Fruit fly (Drosophila melanogaster) whole organism, embryonic: ENCODE data around the gene MsR2.

Experiments used
- BEAF-32 ChIP-seq: fragments of 200-800 bp; sonication (Bioruptor generic); optimal IDR thresholded peaks from 3 replicates; lab custom pipeline; 2017; ENCODE audit warnings: missing biosample characterization, missing genetic modification characterization, mild to moderate bottlenecking, moderate library complexity, missing genetic modification reagents
- CG10979 ChIP-seq: fragments of 200-800 bp; sonication (Bioruptor generic); optimal IDR thresholded peaks from 2 replicates; lab custom pipeline; 2018; ENCODE audit warnings: missing biosample characterization, mild to moderate bottlenecking, missing genetic modification characterization, moderate library complexity
- CG1233 ChIP-seq: fragments of 200-800 bp; sonication (Bioruptor generic); optimal IDR thresholded peaks from 4 replicates; lab custom pipeline; 2018; ENCODE audit warnings: missing biosample characterization, mild to moderate bottlenecking, missing genetic modification characterization
- CG13894 ChIP-seq: fragments of 200-800 bp; sonication (Bioruptor generic); optimal IDR thresholded peaks from 3 replicates; lab custom pipeline; 2018; ENCODE audit warnings: missing biosample characterization, mild to moderate bottlenecking, missing genetic modification characterization, moderate library complexity
- CG14050 ChIP-seq: fragments of 200-800 bp; sonication (Bioruptor generic); IDR thresholded peaks from 3 replicates; pipeline ENCODE4 v1.3.6; 2022; ENCODE audit warnings: missing biosample characterization, missing genetic modification characterization
- CG14860 ChIP-seq: fragments of 200-800 bp; sonication (Bioruptor generic); IDR thresholded peaks from 3 replicates; pipeline ENCODE4 v1.3.6; 2022; ENCODE audit warnings: missing biosample characterization, missing genetic modification characterization; ENCODE audit not compliant: partially characterized antibody
- CG14965 ChIP-seq: fragments of 200-800 bp; sonication (Bioruptor generic); optimal IDR thresholded peaks from 2 replicates; lab custom pipeline; 2016; ENCODE audit warnings: missing biosample characterization, missing genetic modification characterization, borderline replicate concordance
- CG15011 ChIP-seq: fragments of 200-800 bp; sonication (Bioruptor generic); optimal IDR thresholded peaks from 3 replicates; lab custom pipeline; 2018; ENCODE audit warnings: missing biosample characterization, mild to moderate bottlenecking, missing genetic modification characterization
- CG15269 ChIP-seq: fragments of 200-800 bp; sonication (Bioruptor generic); optimal IDR thresholded peaks from 2 replicates; lab custom pipeline; 2018; ENCODE audit warnings: missing biosample characterization, mild to moderate bottlenecking, missing genetic modification characterization, moderate library complexity
- CG17359 ChIP-seq: fragments of 200-800 bp; sonication (Bioruptor generic); optimal IDR thresholded peaks from 3 replicates; lab custom pipeline; 2018; ENCODE audit warnings: missing biosample characterization, mild to moderate bottlenecking, missing genetic modification characterization, moderate library complexity
- CG18619 ChIP-seq: fragments of 200-800 bp; sonication (Bioruptor generic); optimal IDR thresholded peaks from 3 replicates; lab custom pipeline; 2017; ENCODE audit warnings: missing biosample characterization, mild to moderate bottlenecking, missing genetic modification characterization
- CG2199 ChIP-seq: fragments of 200-800 bp; sonication (Bioruptor generic); IDR thresholded peaks from 3 replicates; pipeline ENCODE4 v1.3.6; 2022; ENCODE audit warnings: missing biosample characterization, missing genetic modification characterization
- CG30431 ChIP-seq: fragments of 200-800 bp; sonication (Bioruptor generic); optimal IDR thresholded peaks from 2 replicates; lab custom pipeline; 2017; ENCODE audit warnings: missing biosample characterization, missing genetic modification characterization
- CG3065 ChIP-seq: fragments of 200-800 bp; sonication (Bioruptor generic); optimal IDR thresholded peaks from 2 replicates; lab custom pipeline; 2016; ENCODE audit warnings: missing biosample characterization, missing genetic modification characterization
- CG31441 ChIP-seq: fragments of 200-800 bp; sonication (Bioruptor generic); IDR thresholded peaks from 2 replicates; pipeline ENCODE4 v1.3.6; 2022; ENCODE audit warnings: missing biosample characterization, missing genetic modification characterization
- CG34422 ChIP-seq: fragments of 200-800 bp; sonication (Bioruptor generic); IDR thresholded peaks from 3 replicates; pipeline ENCODE4 v1.3.6; 2022; ENCODE audit warnings: missing biosample characterization, missing genetic modification characterization
- CG4282 ChIP-seq: fragments of 200-800 bp; sonication (Bioruptor generic); optimal IDR thresholded peaks from 2 replicates; lab custom pipeline; 2016; ENCODE audit warnings: missing biosample characterization, missing genetic modification characterization
- CG43689 ChIP-seq: fragments of 200-800 bp; sonication (Bioruptor generic); IDR thresholded peaks from 2 replicates; pipeline ENCODE4 v1.3.6; 2022; ENCODE audit warnings: missing biosample characterization, missing genetic modification characterization
- CG6683 ChIP-seq: fragments of 200-800 bp; sonication (Bioruptor generic); optimal IDR thresholded peaks from 2 replicates; lab custom pipeline; 2017; ENCODE audit warnings: missing biosample characterization, mild to moderate bottlenecking, missing genetic modification characterization, missing genetic modification reagents
- CG8089 ChIP-seq: fragments of 200-800 bp; sonication (Bioruptor generic); optimal IDR thresholded peaks from 3 replicates; lab custom pipeline; 2016; ENCODE audit warnings: missing biosample characterization, missing genetic modification characterization
- CG9727 ChIP-seq: fragments of 200-800 bp; sonication (Bioruptor generic); optimal IDR thresholded peaks from 3 replicates; lab custom pipeline; 2017; ENCODE audit warnings: missing biosample characterization, mild to moderate bottlenecking, missing genetic modification characterization
- CTCF ChIP-seq: fragments of 200-800 bp; sonication (Bioruptor generic); optimal IDR thresholded peaks from 2 replicates; lab custom pipeline; 2017; ENCODE audit warnings: missing biosample characterization, mild to moderate bottlenecking, missing genetic modification characterization, moderate library complexity
- CkIIα-i1 ChIP-seq: fragments of 200-800 bp; sonication (Bioruptor generic); IDR thresholded peaks from 2 replicates; pipeline ENCODE4 v1.3.6; 2022; ENCODE audit warnings: missing biosample characterization, missing genetic modification characterization
- Deaf1 ChIP-seq: fragments of 200-800 bp; optimal IDR thresholded peaks from 3 replicates; lab custom pipeline; 2019; ENCODE audit warnings: missing biosample characterization, mild to moderate bottlenecking, missing genetic modification characterization, moderate library complexity
- E2f1 ChIP-seq: fragments of 200-800 bp; sonication (Bioruptor generic); IDR thresholded peaks from 2 replicates; pipeline ENCODE4 v1.3.6; 2022; ENCODE audit warnings: missing biosample characterization, missing genetic modification characterization
- Mrtf ChIP-seq: fragments of 200-800 bp; sonication (Bioruptor generic); IDR thresholded peaks from 3 replicates; pipeline ENCODE4 v1.3.6; 2022; ENCODE audit warnings: missing biosample characterization, missing genetic modification characterization
- Nf-YC ChIP-seq: fragments of 200-800 bp; optimal IDR thresholded peaks from 3 replicates; lab custom pipeline; 2019; ENCODE audit warnings: missing biosample characterization, mild to moderate bottlenecking, missing genetic modification characterization, moderate library complexity
- Oaz ChIP-seq: fragments of 200-800 bp; sonication (Bioruptor generic); IDR thresholded peaks from 2 replicates; pipeline ENCODE4 v1.3.6; 2022; ENCODE audit warnings: missing biosample characterization, missing genetic modification characterization
- Scr ChIP-seq: fragments of 200-800 bp; sonication (Bioruptor generic); IDR thresholded peaks from 2 replicates; pipeline ENCODE4 v1.3.6; 2022; ENCODE audit warnings: missing biosample characterization, missing genetic modification characterization; ENCODE audit not compliant: partially characterized antibody
- ab ChIP-seq: fragments of 200-800 bp; sonication (Bioruptor generic); optimal IDR thresholded peaks from 2 replicates; lab custom pipeline; 2016; ENCODE audit warnings: missing biosample characterization, missing genetic modification characterization
- abd-A ChIP-seq: fragments of 200-800 bp; sonication (Bioruptor generic); optimal IDR thresholded peaks from 3 replicates; lab custom pipeline; 2019; ENCODE audit warnings: missing biosample characterization, mild to moderate bottlenecking, missing genetic modification characterization, moderate library complexity
- al ChIP-seq: fragments of 200-800 bp; sonication (Bioruptor generic); IDR thresholded peaks from 2 replicates; pipeline ENCODE4 v1.3.6; 2022; ENCODE audit warnings: missing biosample characterization, missing genetic modification characterization
- aop ChIP-seq: fragments of 200-800 bp; sonication (Bioruptor generic); IDR thresholded peaks from 2 replicates; pipeline ENCODE4 v1.3.6; 2022; ENCODE audit warnings: missing biosample characterization, missing genetic modification characterization
- br ChIP-seq: fragments of >200 bp; optimal IDR thresholded peaks from 2 replicates; lab custom pipeline; 2017
- cas ChIP-seq: fragments of 200-800 bp; sonication (Bioruptor generic); IDR thresholded peaks from 2 replicates; pipeline ENCODE4 v1.3.6; 2022; ENCODE audit warnings: missing biosample characterization, missing genetic modification characterization
- croc ChIP-seq: fragments of 200-800 bp; sonication (Bioruptor generic); conservative IDR thresholded peaks from 3 replicates; pipeline ENCODE4 v1.3.6; 2022; ENCODE audit warnings: missing biosample characterization, missing genetic modification characterization
- emc ChIP-seq: fragments of 200-800 bp; sonication (Bioruptor generic); optimal IDR thresholded peaks from 2 replicates; lab custom pipeline; 2016; ENCODE audit warnings: missing biosample characterization, missing genetic modification characterization
- gfzf ChIP-seq: fragments of 200-800 bp; sonication (Bioruptor generic); optimal IDR thresholded peaks from 2 replicates; lab custom pipeline; 2016; ENCODE audit warnings: missing biosample characterization, mild to moderate bottlenecking, missing genetic modification characterization, moderate library complexity
- grau ChIP-seq: fragments of 200-800 bp; optimal IDR thresholded peaks from 3 replicates; lab custom pipeline; 2019; ENCODE audit warnings: missing biosample characterization, mild to moderate bottlenecking, missing genetic modification characterization, moderate library complexity
- hbn ChIP-seq: fragments of 200-800 bp; sonication (Bioruptor generic); IDR thresholded peaks from 2 replicates; pipeline ENCODE4 v1.3.6; 2022; ENCODE audit warnings: missing biosample characterization, missing genetic modification characterization; ENCODE audit not compliant: partially characterized antibody
- jumu ChIP-seq: fragments of 200-800 bp; sonication (Bioruptor generic); optimal IDR thresholded peaks from 3 replicates; lab custom pipeline; 2016; ENCODE audit warnings: missing biosample characterization, missing genetic modification characterization
- knrl ChIP-seq: fragments of 200-800 bp; sonication (Bioruptor generic); IDR thresholded peaks from 3 replicates; pipeline ENCODE4 v1.3.6; 2022; ENCODE audit warnings: missing biosample characterization, missing genetic modification characterization; ENCODE audit not compliant: partially characterized antibody
- nmo ChIP-seq: fragments of 200-800 bp; sonication (Bioruptor generic); optimal IDR thresholded peaks from 2 replicates; lab custom pipeline; 2018; ENCODE audit warnings: missing biosample characterization, mild to moderate bottlenecking, missing genetic modification characterization, moderate library complexity
- nom ChIP-seq: fragments of 200-800 bp; sonication (Bioruptor generic); optimal IDR thresholded peaks from 2 replicates; lab custom pipeline; 2017; ENCODE audit warnings: missing biosample characterization, missing genetic modification characterization, mild to moderate bottlenecking, moderate library complexity, missing genetic modification reagents
- otp ChIP-seq: fragments of 200-800 bp; sonication (Bioruptor generic); IDR thresholded peaks from 3 replicates; pipeline ENCODE4, ENCODE4 v1.3.6; 2022; ENCODE audit warnings: missing biosample characterization, missing genetic modification characterization
- pan ChIP-seq, 4 experiments: fragments of >200 bp in 3 of 4; fragments of 200-800 bp in 1 of 4; sonication (Bioruptor generic) in 1 of 4; optimal IDR thresholded peaks in 3 of 4; IDR thresholded peaks in 1 of 4; 2 replicates each; pipeline versions ENCODE4 v1.3.6 to Lab custom; 2017 to 2022; ENCODE audit warnings: missing biosample characterization in 2 of 4, missing genetic modification characterization in 2 of 4, mixed read lengths in 1 of 4
- so ChIP-seq: fragments of 200-800 bp; sonication (Bioruptor generic); IDR thresholded peaks from 3 replicates; pipeline ENCODE4 v1.3.6; 2022; ENCODE audit warnings: missing biosample characterization, missing genetic modification characterization
- sr ChIP-seq: fragments of 200-800 bp; sonication (Bioruptor generic); IDR thresholded peaks from 3 replicates; pipeline ENCODE4 v1.3.6; 2022; ENCODE audit warnings: missing biosample characterization, missing genetic modification characterization
- tin ChIP-seq: fragments of 200-800 bp; sonication (Bioruptor generic); optimal IDR thresholded peaks from 3 replicates; lab custom pipeline; 2016; ENCODE audit warnings: missing biosample characterization, missing genetic modification characterization
- unpg ChIP-seq: fragments of 200-800 bp; sonication (Bioruptor generic); optimal IDR thresholded peaks from 3 replicates; lab custom pipeline; 2018; ENCODE audit warnings: missing biosample characterization, mild to moderate bottlenecking, missing genetic modification characterization, moderate library complexity
- zen ChIP-seq: fragments of 200-800 bp; sonication (Bioruptor generic); optimal IDR thresholded peaks from 3 replicates; lab custom pipeline; 2018; ENCODE audit warnings: missing biosample characterization, mild to moderate bottlenecking, missing genetic modification characterization, moderate library complexity

Gene MsR2

DNA sequence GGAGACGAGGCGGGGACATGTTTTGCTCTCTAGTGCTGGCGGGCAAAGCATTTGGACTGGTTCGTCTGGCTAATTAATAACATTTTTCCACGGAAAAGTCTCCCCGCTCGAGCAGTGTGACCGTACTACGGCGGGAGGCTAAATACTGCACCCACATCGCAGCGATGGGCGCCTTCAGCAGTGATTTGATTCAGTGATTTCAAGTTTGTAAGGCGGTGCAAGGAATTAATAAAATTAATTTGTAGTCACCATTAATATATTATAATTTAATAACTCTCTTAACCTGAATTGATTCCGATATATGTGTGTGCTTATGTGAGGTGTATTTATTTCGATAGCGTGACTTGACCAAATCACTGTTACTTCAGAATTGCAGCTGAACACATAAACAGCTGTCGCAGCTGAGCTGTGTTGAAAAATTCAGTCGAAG is 20.2 kb upstream of the MsR2 start, which contains the start of the genes oxt and CG13807 (continued):
- TF ChIP-seq Mrtf (peak; percentile 87), ab (peak; percentile 41), CG14860 (no peak), grau (tag; lab: Kevin White, UChicago) (peak; percentile 89), CG9727 (GFP tag; lab: Kevin White, UChicago) (peak; percentile 89), croc (GFP tag; lab: Robert Waterston, UW) (peak; percentile 84), Scr (GFP tag; lab: Robert Waterston, UW) (peak; percentile 42; the same call in 1 of the 2 replicates), CG18619 (GFP tag; lab: Kevin White, UChicago) (peak; percentile 84), CG8089 (GFP tag; lab: Kevin White, UChicago) (no peak), CG14965 (GFP tag; lab: Kevin White, UChicago) (no peak), br (lab: Kevin White, UChicago) (no peak), so (peak; percentile 92), zen (tag; lab: Kevin White, UChicago) (peak; percentile 83), CG13894 (tag; lab: Kevin White, UChicago) (peak; percentile 77), nmo (peak; percentile 95), gfzf (peak; percentile 71), sr (GFP tag; lab: Robert Waterston, UW) (peak; percentile 44; the same call in 1 of the 3 replicates), aop (GFP tag; lab: Robert Waterston, UW) (peak; percentile 67), CG10979 (tag; lab: Kevin White, UChicago) (peak; percentile 78), jumu (no peak), CG14050 (GFP tag; lab: Robert Waterston, UW) (peak; percentile 86), CG43689 (GFP tag; lab: Robert Waterston, UW) (peak; percentile 79), hbn (GFP tag; lab: Robert Waterston, UW) (no peak), CG3065 (GFP tag; lab: Kevin White, UChicago) (peak; percentile 59), otp (GFP tag; lab: Robert Waterston, UW) (peak; percentile 70), CG31441 (GFP tag; lab: Robert Waterston, UW) (peak; percentile 100), CG15011 (GFP tag; lab: Kevin White, UChicago) (no peak), Oaz (GFP tag; lab: Robert Waterston, UW) (peak; percentile 75), CG30431 (peak; percentile 79), E2f1 (peak; percentile 89), CG4282 (no peak), pan (optimal IDR thresholded peaks at IDR 0.05; lab: Kevin White, UChicago) (no peak), pan (GFP tag; optimal IDR thresholded peaks at IDR 0.05 in 1 of 2, IDR thresholded peaks at IDR 0.05 in 1 of 2) (peak in 1 of 2 experiments; percentile 94), unpg (GFP tag; lab: Kevin White, UChicago) (peak; percentile 91), CG17359 (tag; lab: Kevin White, UChicago) (peak; percentile 86), CG2199 (GFP tag; lab: Robert Waterston, UW) (peak; percentile 88), BEAF-32 (GFP tag; lab: Kevin White, UChicago) (peak; percentile 54), CG1233 (GFP tag; lab: Kevin White, UChicago) (peak; percentile 90), al (GFP tag; lab: Robert Waterston, UW) (peak; percentile 87), CTCF (GFP tag; lab: Kevin White, UChicago) (peak; percentile 23), abd-A (no peak), knrl (GFP tag; lab: Robert Waterston, UW) (peak; percentile 18; the same call in 1 of the 3 replicates), CG34422 (GFP tag; lab: Robert Waterston, UW) (peak; percentile 90), Deaf1 (tag; lab: Kevin White, UChicago) (no peak), tin (GFP tag; lab: Kevin White, UChicago) (peak; percentile 83), CG15269 (tag; lab: Kevin White, UChicago) (peak; percentile 89), cas (peak; percentile 49; the same call in 1 of the 2 replicates), CG6683 (GFP tag; lab: Kevin White, UChicago) (peak; percentile 70), nom (GFP tag; lab: Kevin White, UChicago) (peak; percentile 63), Nf-YC (tag; lab: Kevin White, UChicago) (peak; percentile 79), CkIIα-i1 (GFP tag; lab: Robert Waterston, UW) (no peak), emc (peak; percentile 0)
